Worm (Caenorhabditis elegans): ENCODE measurements around the gene col-114.

ce11 chrIV:7263137-7263536, 16.7 kb upstream of the col-114 start, which contains the start of gene glb-2:
- TF ChIP-seq K11D2.4 (GFP tag; IDR thresholded peaks at IDR 0.05) (no peak), dpff-1 (tag; optimal IDR thresholded peaks at IDR 0.05) (no peak), unc-62 (GFP tag; optimal IDR thresholded peaks at IDR 0.05) (no peak), dox-1 (GFP tag; IDR thresholded peaks at IDR 0.05) (no peak), aptf-3 (GFP tag; IDR thresholded peaks at IDR 0.05) (no peak), rcor-1 (GFP tag; IDR thresholded peaks at IDR 0.05) (no peak), lin-40 (tag; optimal IDR thresholded peaks at IDR 0.05) (no peak), him-1 (tag; optimal IDR thresholded peaks at IDR 0.05) (no peak), Y53G8AR.9 (GFP tag; conservative IDR thresholded peaks at IDR 0.05) (no peak), akir-1 (GFP tag; optimal IDR thresholded peaks at IDR 0.05) (no peak)

All from whole organism, young adult.